Worm (Caenorhabditis elegans): ENCODE results near the gene gly-10.

Gene gly-10

DNA sequence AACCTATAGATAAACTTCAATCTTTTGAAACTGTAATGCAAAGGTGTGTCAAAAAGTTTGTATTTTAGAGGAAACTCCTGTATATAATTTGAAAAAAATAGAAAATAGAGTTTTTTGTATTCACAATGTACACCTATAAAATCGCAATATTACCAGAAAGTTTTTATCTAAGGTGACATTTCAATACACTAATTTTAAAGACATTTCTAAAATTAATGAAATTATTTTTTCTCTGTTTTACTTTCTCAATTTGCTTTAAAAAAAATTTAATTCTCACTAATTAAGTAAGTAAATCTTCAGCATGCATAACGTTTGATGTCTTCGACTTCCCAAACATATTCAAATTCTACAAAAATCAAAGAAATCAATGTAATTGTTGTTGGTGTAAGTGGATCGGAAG lies 48.7 kb downstream of the gly-10 start, which contains the start of gene rga-5:
Gene rga-5, plus strand, starts transcription at position 301 of the 400 bp plus-strand sequence.
- no peak for TF ChIP-seq unc-62 (GFP tag; optimal IDR thresholded peaks at IDR 0.05)
- no peak for TF ChIP-seq nhr-43 (tag; optimal IDR thresholded peaks at IDR 0.05; ENCODE audit: poor library complexity, severe bottlenecking)
- no peak for TF ChIP-seq mml-1 (tag; optimal IDR thresholded peaks at IDR 0.05)
- TF ChIP-seq unc-39 (tag; optimal IDR thresholded peaks at IDR 0.05): no peak
- no peak for TF ChIP-seq elt-2 (tag; optimal IDR thresholded peaks at IDR 0.05)
- TF ChIP-seq egl-5 (tag; optimal IDR thresholded peaks at IDR 0.05): no peak
- no peak for TF ChIP-seq nhr-67 (tag; optimal IDR thresholded peaks at IDR 0.05)
- TF ChIP-seq fos-1 (tag; optimal IDR thresholded peaks at IDR 0.05): no peak
- no peak for TF ChIP-seq elt-3 (tag; optimal IDR thresholded peaks at IDR 0.05)
- TF ChIP-seq tbx-2 (tag; optimal IDR thresholded peaks at IDR 0.05): no peak
- no peak for TF ChIP-seq daf-12 (tag; optimal IDR thresholded peaks at IDR 0.05)
- TF ChIP-seq ztf-11 (tag; optimal IDR thresholded peaks at IDR 0.05): no peak
- no peak for TF ChIP-seq nhr-76 (tag; optimal IDR thresholded peaks at IDR 0.05)
- TF ChIP-seq mdl-1 (tag; optimal IDR thresholded peaks at IDR 0.05): no peak
- TF ChIP-seq lin-39 (tag; optimal IDR thresholded peaks at IDR 0.05): no peak
- TF ChIP-seq nhr-25 (tag; optimal IDR thresholded peaks at IDR 0.05): no peak

Data from whole organism, L3 larva.